Fruit fly (Drosophila melanogaster) whole organism: Measurements from ENCODE around the gene CG32026.

Source experiments
- CG8478 ChIP-seq: fragments of >200 bp; optimal IDR thresholded peaks from 2 replicates; lab custom pipeline; 2018; ENCODE audit warnings: inconsistent platforms
- Dll ChIP-seq: fragments of >200 bp; optimal IDR thresholded peaks from 2 replicates; lab custom pipeline; 2017
- EcR ChIP-seq, 2 experiments: fragments of >200 bp; optimal IDR thresholded peaks; 2 replicates each; lab custom pipeline; 2017; ENCODE audit warnings: missing biosample characterization in 2 of 2, missing genetic modification characterization in 2 of 2, missing genetic modification reagents in 2 of 2
- pan ChIP-seq: fragments of >200 bp; optimal IDR thresholded peaks from 2 replicates; lab custom pipeline; 2017
- psq ChIP-seq: fragments of >200 bp; optimal IDR thresholded peaks from 2 replicates; lab custom pipeline; 2017
- usp ChIP-seq: fragments of >200 bp; optimal IDR thresholded peaks from 2 replicates; lab custom pipeline; 2017; ENCODE audit warnings: missing biosample characterization, missing genetic modification characterization, mixed read lengths

DNA sequence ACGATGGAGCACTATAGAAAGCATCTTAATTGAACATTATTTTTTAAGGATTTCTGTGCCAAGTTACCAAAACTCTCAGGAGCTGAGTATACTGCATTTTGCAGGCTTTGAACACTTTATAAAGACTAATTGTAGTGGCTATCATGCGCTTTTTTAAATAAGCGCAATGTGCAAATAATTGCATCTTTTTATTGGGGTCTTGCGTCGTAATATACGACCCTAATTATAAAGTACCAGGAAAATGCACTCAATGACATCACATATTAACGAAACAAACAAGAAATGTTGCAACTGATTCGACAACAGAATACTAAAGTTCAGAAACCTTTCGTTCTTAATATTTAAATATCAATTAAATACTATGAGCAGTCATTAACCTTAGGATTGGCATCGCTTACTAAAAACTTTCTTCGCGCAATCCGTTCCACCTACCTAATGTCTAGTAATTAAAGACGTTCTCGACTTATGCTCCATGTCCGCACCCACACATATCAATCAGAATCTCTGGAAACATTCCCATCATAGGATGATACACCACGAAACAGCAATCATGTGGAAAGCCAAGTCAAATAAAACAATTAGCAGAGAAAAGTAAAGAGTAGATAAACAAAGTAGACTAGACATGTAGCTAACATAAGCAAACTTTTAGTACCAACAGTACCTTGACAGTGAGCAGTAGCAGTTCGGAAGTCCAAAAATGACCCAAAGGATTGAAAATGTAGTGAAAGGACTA lies 32.0 kb upstream of the CG32026 start, which contains the start of the genes CG32023 and CG34427:
- no peak for TF ChIP-seq psq (lab: Kevin White, UChicago)
- TF ChIP-seq Dll: no peak
- no peak for TF ChIP-seq pan (lab: Kevin White, UChicago)
- no peak for TF ChIP-seq usp (GFP tag; lab: Kevin White, UChicago)
- no peak for TF ChIP-seq EcR (GFP tag; optimal IDR thresholded peaks at IDR 0.05; lab: Kevin White, UChicago)
- TF ChIP-seq CG8478 (lab: Kevin White, UChicago): no peak
